Fruit fly (Drosophila melanogaster) whole organism, wandering third instar larva: ENCODE measurements around the gene CG13623.

Experiments
- Abd-B ChIP-seq: fragments of >200 bp; optimal IDR thresholded peaks from 2 replicates; lab custom pipeline; 2017; ENCODE audit warnings: missing biosample characterization, missing genetic modification characterization
- CG9705 ChIP-seq: fragments of 200-800 bp; sonication (Bioruptor generic); optimal IDR thresholded peaks from 2 replicates; lab custom pipeline; 2018; ENCODE audit warnings: missing biosample characterization, mild to moderate bottlenecking, missing genetic modification characterization
- CrebA ChIP-seq: fragments of 200-800 bp; sonication (Bioruptor generic); optimal IDR thresholded peaks from 2 replicates; lab custom pipeline; 2016; ENCODE audit warnings: missing biosample characterization, mild to moderate bottlenecking, missing genetic modification characterization, borderline replicate concordance
- HLH106 ChIP-seq: fragments of 200-800 bp; optimal IDR thresholded peaks from 3 replicates; lab custom pipeline; 2019; ENCODE audit warnings: missing biosample characterization, mild to moderate bottlenecking, missing genetic modification characterization, moderate library complexity
- Hnf4 ChIP-seq: fragments of 200-800 bp; sonication (Bioruptor generic); optimal IDR thresholded peaks from 2 replicates; lab custom pipeline; 2016; ENCODE audit warnings: missing biosample characterization, mild to moderate bottlenecking, missing genetic modification characterization
- Hr78 ChIP-seq: fragments of >200 bp; optimal IDR thresholded peaks from 2 replicates; lab custom pipeline; 2017; ENCODE audit warnings: missing biosample characterization, missing genetic modification characterization
- Jra ChIP-seq: sonication (Bioruptor generic); optimal IDR thresholded peaks from 2 replicates; lab custom pipeline; 2016; ENCODE audit warnings: missing biosample characterization, missing genetic modification characterization
- Myc ChIP-seq: fragments of >200 bp; optimal IDR thresholded peaks from 2 replicates; lab custom pipeline; 2017
- Vsx2 ChIP-seq: fragments of 200-300, 225-300 bp; sonication (Bioruptor generic); optimal IDR thresholded peaks from 2 replicates; lab custom pipeline; 2018; ENCODE audit warnings: missing biosample characterization, missing genetic modification characterization; ENCODE audit not compliant: partially characterized antibody
- br ChIP-seq: fragments of 200-800 bp; sonication (Bioruptor generic); optimal IDR thresholded peaks from 2 replicates; lab custom pipeline; 2016; ENCODE audit warnings: missing biosample characterization, missing genetic modification characterization
- dl ChIP-seq, 2 experiments: fragments of 175-275, 200-275 bp in 1 of 2; fragments of 200-275 bp in 1 of 2; sonication (Bioruptor generic); optimal IDR thresholded peaks; lab custom pipeline; 2018; ENCODE audit warnings: mild to moderate bottlenecking in 2 of 2, missing biosample characterization in 2 of 2, missing genetic modification characterization in 2 of 2, moderate library complexity in 2 of 2; ENCODE audit not compliant: partially characterized antibody in 2 of 2, insufficient read depth in 1 of 2
- pan ChIP-seq: fragments of >200 bp; optimal IDR thresholded peaks from 2 replicates; lab custom pipeline; 2017
- rgr ChIP-seq: fragments of 200-800 bp; sonication (Bioruptor generic); optimal IDR thresholded peaks from 3 replicates; lab custom pipeline; 2016; ENCODE audit warnings: missing biosample characterization, mild to moderate bottlenecking, missing genetic modification characterization
- tai ChIP-seq: sonication (Bioruptor generic); optimal IDR thresholded peaks from 2 replicates; lab custom pipeline; 2016; ENCODE audit warnings: missing biosample characterization, missing genetic modification characterization

The CG13623 gene

DNA sequence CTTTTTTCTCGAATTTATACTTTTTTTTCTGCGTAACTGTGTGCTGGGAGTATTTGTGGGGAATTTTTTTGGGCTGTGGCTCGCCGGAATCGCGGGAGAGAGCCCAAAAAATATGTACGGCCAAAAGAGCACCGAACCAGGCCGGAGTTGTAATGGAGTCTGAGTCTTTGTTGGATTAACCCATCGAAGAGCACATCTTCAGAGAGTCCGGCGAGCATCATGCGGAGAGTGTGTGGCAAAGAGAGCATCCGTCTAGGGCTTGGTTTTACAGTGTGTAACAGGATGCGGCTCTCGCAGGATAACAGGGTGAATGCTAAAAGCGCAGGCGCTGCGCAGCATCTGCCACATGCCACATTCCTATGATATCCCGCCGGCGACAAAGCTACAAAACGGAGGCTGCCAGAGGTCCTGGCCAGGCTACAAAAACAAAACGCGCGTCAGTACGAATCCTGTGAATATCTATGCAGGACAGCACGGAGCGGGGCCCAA lies 45.3 kb downstream of the CG13623 start, which contains the start of gene nAChRalpha2:
Gene nAChRalpha2 (plus strand): TSS at position 439 of the 489 bp plus-strand sequence.
- TF ChIP-seq tai: no peak
- TF ChIP-seq rgr (GFP tag; lab: Kevin White, UChicago): no peak
- TF ChIP-seq HLH106 (tag; lab: Kevin White, UChicago): no peak
- TF ChIP-seq Hr78 (GFP tag; lab: Kevin White, UChicago): no peak
- TF ChIP-seq Myc (lab: Kevin White, UChicago): no peak
- no peak for TF ChIP-seq Jra (GFP tag; lab: Kevin White, UChicago)
- no peak for TF ChIP-seq Abd-B
- no peak for TF ChIP-seq Vsx2 (GFP tag; lab: Kevin White, UChicago)
- TF ChIP-seq CrebA (GFP tag; lab: Kevin White, UChicago): no peak

dm6 chr3R:24481040-24481439 lies 49.3 kb downstream of the CG13623 start:
- no peak for TF ChIP-seq pan (lab: Kevin White, UChicago)
- TF ChIP-seq CG9705 (GFP tag; lab: Kevin White, UChicago): no peak
- no peak for TF ChIP-seq br
- TF ChIP-seq Hnf4 (GFP tag; lab: Kevin White, UChicago): no peak
- no peak for TF ChIP-seq dl (GFP tag; optimal IDR thresholded peaks at IDR 0.05; lab: Kevin White, UChicago; ENCODE audit: insufficient read depth in 1 of 2, partially characterized antibody in 2 of 2)
